Worm (Caenorhabditis elegans): ENCODE measurements around the gene tap-1.

tap-1 gene

DNA sequence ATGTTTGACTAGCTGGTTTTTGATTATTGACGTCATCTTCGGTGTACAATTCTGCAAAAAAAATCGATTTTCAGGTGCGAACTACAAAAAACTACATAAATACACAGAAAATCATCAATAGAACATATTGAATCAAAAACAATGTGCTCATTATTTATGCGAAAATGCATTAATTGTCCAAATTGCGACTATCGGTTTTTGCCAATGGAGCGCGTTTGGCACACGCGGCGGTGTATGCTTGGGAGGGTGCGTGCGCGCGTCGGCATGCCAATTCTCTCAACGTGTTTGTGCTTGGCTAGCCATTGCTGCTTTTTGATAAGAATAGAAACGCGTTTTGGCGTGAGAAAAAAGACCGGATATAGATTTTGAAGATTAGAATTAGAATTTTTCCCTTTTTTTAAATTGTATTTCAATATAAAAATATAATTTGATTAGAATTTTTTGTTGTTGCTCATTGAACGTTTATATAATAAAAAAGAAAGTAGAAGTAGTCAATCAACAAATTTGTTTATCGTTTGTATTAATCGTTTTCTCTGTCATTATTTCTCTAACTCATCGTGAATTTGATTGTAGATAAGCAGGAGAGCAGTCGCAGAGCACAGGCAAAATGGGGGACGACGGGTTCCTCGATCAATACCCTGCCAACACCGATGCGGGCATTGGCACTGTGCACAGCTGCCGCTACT, at the start of gene tap-1, which contains the start of gene C44H4.4:
Gene tap-1, plus strand, starts transcription at position 574 of the 686 bp plus-strand sequence.
Gene C44H4.4, minus strand, starts transcription at position 51 of the 686 bp plus-strand sequence.
- TF ChIP-seq tbx-2 (tag; optimal IDR thresholded peaks at IDR 0.05) (no peak), efl-1 (optimal IDR thresholded peaks at IDR 0.05) (no peak), efl-1 (GFP tag; optimal IDR thresholded peaks at IDR 0.05 in 1 of 2) (no peak), skn-1 (tag; optimal IDR thresholded peaks at IDR 0.05) (peak; percentile 6), snu-23 (GFP tag; optimal IDR thresholded peaks at IDR 0.05) (peak; percentile 26), lin-35 (GFP tag; optimal IDR thresholded peaks at IDR 0.05) (peak in 1 of 2 experiments; percentile 21), fkh-8 (tag; optimal IDR thresholded peaks at IDR 0.05) (peak; percentile 1), nhr-71 (tag; optimal IDR thresholded peaks at IDR 0.05) (peak; percentile 20), rnt-1 (tag; optimal IDR thresholded peaks at IDR 0.05) (no peak), elt-2 (tag; optimal IDR thresholded peaks at IDR 0.05) (peak; percentile 20), xbp-1 (tag; optimal IDR thresholded peaks at IDR 0.05) (peak; percentile 0), isw-1 (GFP tag; IDR thresholded peaks at IDR 0.05) (peak; percentile 3; the same call in 1 of the 2 replicates), jun-1 (tag; optimal IDR thresholded peaks at IDR 0.05) (no peak), ama-1 (optimal IDR thresholded peaks at IDR 0.05) (no peak), C16A3.4 (tag; optimal IDR thresholded peaks at IDR 0.05) (peak; percentile 10), lin-14 (GFP tag; optimal IDR thresholded peaks at IDR 0.05) (peak; percentile 69), ets-5 (GFP tag; IDR thresholded peaks at IDR 0.05) (no peak), nhr-47 (tag; optimal IDR thresholded peaks at IDR 0.05) (peak; percentile 25), pqm-1 (tag; optimal IDR thresholded peaks at IDR 0.05) (no peak), swsn-7 (tag; optimal IDR thresholded peaks at IDR 0.05) (peak; percentile 2), ceh-82 (tag; optimal IDR thresholded peaks at IDR 0.05) (peak in 1 of 3 experiments; percentile 13), mdl-1 (tag; optimal IDR thresholded peaks at IDR 0.05) (peak in 1 of 2 experiments; percentile 26)

DNA sequence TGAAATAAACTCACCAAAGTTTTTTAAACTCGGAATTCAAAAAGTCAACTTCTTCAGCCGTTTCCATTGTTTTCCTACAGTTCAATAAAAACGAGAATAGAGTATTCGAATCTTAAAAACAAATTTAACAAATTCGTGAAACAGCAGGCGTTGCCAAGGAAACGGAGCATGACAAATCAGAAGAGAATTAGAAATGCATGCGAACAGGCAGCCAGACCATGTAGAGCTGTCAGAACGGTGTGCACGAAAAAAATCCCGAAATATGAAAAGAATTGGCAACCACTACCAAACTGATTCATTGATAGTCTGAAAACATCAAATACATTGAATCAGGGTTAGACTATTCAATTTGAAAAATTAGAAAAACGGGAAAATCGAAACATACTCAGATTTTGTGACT, 47.4 kb upstream of the tap-1 start, which contains the start of gene fbxa-81:
Gene fbxa-81, minus strand, starts transcription at position 101 of the 400 bp plus-strand sequence.
- no peak for TF ChIP-seq vab-15 (tag; optimal IDR thresholded peaks at IDR 0.05)
- no peak for TF ChIP-seq F16B12.6 (tag; optimal IDR thresholded peaks at IDR 0.05)
- no peak for TF ChIP-seq nhr-84 (tag; optimal IDR thresholded peaks at IDR 0.05)
- TF ChIP-seq tbx-2 (tag; optimal IDR thresholded peaks at IDR 0.05): no peak
- no peak for TF ChIP-seq hpl-2 (GFP tag; optimal IDR thresholded peaks at IDR 0.05)
- no peak for TF ChIP-seq fos-1 (tag; optimal IDR thresholded peaks at IDR 0.05)
- no peak for TF ChIP-seq blmp-1 (tag; optimal IDR thresholded peaks at IDR 0.05)
- no peak for TF ChIP-seq fkh-4 (tag; optimal IDR thresholded peaks at IDR 0.05; ENCODE audit: borderline replicate concordance)
- no peak for TF ChIP-seq ceh-82 (tag; optimal IDR thresholded peaks at IDR 0.05)
- TF ChIP-seq sptf-1 (tag; optimal IDR thresholded peaks at IDR 0.05): no peak
- no peak for TF ChIP-seq mdl-1 (tag; optimal IDR thresholded peaks at IDR 0.05)
- no peak for TF ChIP-seq nhr-11 (tag; optimal IDR thresholded peaks at IDR 0.05)
- TF ChIP-seq ceh-88 (GFP tag; IDR thresholded peaks at IDR 0.05): no peak
- TF ChIP-seq irx-1 (tag; optimal IDR thresholded peaks at IDR 0.05): no peak
- TF ChIP-seq nhr-71 (tag; optimal IDR thresholded peaks at IDR 0.05): no peak
- no peak for TF ChIP-seq grh-1 (GFP tag; IDR thresholded peaks at IDR 0.05)

DNA sequence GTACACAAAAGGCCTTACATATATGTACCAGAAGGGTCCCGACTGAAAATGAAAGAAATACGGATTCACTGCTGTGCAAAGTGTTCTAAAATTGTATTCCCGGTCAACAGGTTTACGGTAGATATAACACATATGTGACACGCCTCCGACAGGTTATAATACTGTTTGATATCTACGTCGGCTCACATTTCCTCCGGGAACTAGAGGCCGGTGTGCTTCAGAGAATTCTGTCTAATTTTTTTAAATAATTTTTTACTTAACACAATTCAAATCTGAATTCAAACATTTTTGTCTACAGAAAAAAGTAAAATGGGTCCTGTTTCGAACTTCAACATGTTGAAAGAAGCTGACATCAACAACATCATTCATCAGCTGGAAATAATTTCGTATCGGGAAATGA, 46.2 kb upstream of the tap-1 start, which contains the start of gene T24C2.3:
Gene T24C2.3, plus strand, starts transcription at position 301 of the 400 bp plus-strand sequence.
- TF ChIP-seq swsn-7 (tag; optimal IDR thresholded peaks at IDR 0.05) (no peak), pqm-1 (tag; optimal IDR thresholded peaks at IDR 0.05) (no peak), efl-1 (optimal IDR thresholded peaks at IDR 0.05) (no peak), efl-1 (GFP tag; optimal IDR thresholded peaks at IDR 0.05 in 1 of 2) (no peak), rnt-1 (tag; optimal IDR thresholded peaks at IDR 0.05) (no peak), hlh-4 (tag; optimal IDR thresholded peaks at IDR 0.05) (no peak), ceh-90 (tag; optimal IDR thresholded peaks at IDR 0.05) (no peak), egl-13 (tag; optimal IDR thresholded peaks at IDR 0.05) (no peak)

DNA sequence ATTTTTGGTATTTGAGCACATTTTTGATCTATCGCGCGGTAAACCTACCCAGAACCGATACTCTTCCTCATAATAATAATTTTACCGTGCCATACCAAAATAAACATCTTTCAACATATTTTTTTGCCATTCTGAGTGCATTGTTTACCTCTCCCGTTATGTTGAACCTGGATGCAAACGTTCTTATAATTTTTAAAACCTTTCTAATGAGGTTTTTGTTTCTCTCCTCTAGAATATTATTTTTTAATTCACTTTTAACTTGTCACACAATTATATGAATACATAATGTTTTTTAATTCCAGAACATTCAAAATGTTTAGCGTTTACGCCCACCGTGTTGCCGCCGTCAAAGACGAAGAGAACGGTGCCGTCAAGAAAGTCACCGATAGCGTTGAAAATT, 43.9 kb upstream of the tap-1 start, which contains the start of gene enri-2:
Gene enri-2, plus strand, starts transcription at position 301 of the 400 bp plus-strand sequence.
- TF ChIP-seq tlp-1 (tag; optimal IDR thresholded peaks at IDR 0.05) (no peak), grh-1 (GFP tag; IDR thresholded peaks at IDR 0.05) (no peak), sptf-1 (tag; optimal IDR thresholded peaks at IDR 0.05) (no peak)
